Worm (Caenorhabditis elegans) whole organism, young adult: ENCODE measurements around the gene twk-45.
"Not testable (repeated sequence)": the region's sequence is repeated elsewhere in the genome, so short reads cannot be mapped to it uniquely, and the experiment has no call there.

ENCODE experiments used
- T07F8.4 ChIP-seq: sonication (generic microtip); optimal IDR thresholded peaks from 2 replicates; lab custom pipeline; 2016; ENCODE audit warnings: mild to moderate bottlenecking, missing genetic modification characterization, moderate library complexity, missing compliant biosample characterization
- lsy-27 ChIP-seq: sonication (generic microtip); optimal IDR thresholded peaks from 2 replicates; lab custom pipeline; 2017; ENCODE audit warnings: missing genetic modification characterization, mild to moderate bottlenecking, missing compliant biosample characterization, antibody characterized with exemption, missing genotype, borderline replicate concordance; ENCODE audit not compliant: insufficient read depth
- tlf-1 ChIP-seq: fragments of 200-800 bp; sonication (Bioruptor generic); optimal IDR thresholded peaks from 2 replicates; lab custom pipeline; 2018; ENCODE audit warnings: mild to moderate bottlenecking, missing genetic modification characterization, missing compliant biosample characterization

DNA sequence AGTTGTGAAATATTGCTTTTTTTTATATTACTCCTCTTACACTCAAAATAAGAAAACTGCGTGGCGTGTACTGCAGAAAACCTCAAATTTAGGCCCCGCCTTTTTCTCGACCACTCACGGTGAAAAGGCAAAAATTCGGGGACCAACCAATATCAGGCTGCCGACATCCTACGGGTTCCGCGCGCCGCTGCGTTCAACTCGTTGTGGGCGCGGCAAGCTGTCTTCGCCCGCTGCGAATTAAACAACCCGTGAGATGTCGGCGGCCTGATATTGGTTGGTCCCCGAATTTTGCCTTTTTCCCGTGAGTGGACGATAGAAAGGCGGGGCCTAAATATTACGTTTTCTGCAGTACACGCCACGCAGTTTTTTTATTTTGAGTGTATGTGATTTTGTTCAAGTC, 4.2 kb downstream of the twk-45 start:
- TF ChIP-seq T07F8.4 (tag; lab: Kevin White, UChicago); lsy-27 (tag; lab: Kevin White, UChicago); tlf-1: not testable (repeated sequence)
